Fruit fly (Drosophila melanogaster): ENCODE measurements around the gene gogo.
A peak's percentile ranks its signal among the peaks of the same experiment; 100 is the strongest.

The gogo gene

DNA sequence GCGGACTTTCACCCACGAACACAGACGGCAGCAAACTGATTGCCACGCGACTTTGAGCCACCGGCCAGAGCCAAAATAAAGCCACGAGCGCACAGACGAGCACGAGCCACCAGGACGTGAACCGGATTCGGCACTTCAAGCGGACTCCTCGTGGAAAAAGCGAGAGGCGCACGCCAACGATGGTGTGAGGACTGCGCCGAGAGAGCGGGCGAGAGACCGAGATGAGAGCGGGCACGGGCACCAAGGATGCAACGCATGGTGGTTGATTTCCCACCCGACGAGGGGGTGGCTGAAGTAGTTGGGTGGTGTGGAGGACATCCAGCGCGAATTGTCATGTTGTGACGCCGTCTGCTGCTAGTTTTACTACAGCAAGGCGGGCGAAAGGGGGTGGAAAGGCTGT lies at the start of gene gogo:
Gene gogo, minus strand, starts transcription at position 39 of the 400 bp plus-strand sequence.
- no peak for TF ChIP-seq Sox14 (GFP tag; optimal IDR thresholded peaks at IDR 0.05)
- no peak for TF ChIP-seq ss (GFP tag; optimal IDR thresholded peaks at IDR 0.05)
- peak; percentile 28 for TF ChIP-seq CG7368 (GFP tag; optimal IDR thresholded peaks at IDR 0.05)

DNA sequence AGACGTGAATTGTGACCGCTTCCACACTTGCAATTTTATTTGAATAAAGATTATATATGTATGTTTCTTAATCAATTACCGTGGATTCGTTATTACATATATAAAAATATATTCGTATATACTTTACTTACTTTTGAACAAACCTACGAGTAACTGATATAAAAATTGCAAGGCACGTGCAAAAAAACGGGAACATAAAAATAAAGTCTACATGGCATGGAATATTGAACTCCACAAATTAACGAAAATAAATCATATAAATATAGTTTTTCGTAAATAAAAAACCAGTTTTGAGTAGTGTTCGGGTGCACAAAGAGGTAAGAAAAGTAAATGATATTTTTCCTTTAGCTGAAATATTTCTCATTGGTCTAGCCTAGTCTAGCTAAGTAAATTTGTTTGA lies 47.4 kb upstream of the gogo start, which contains the start of gene Spn77Bc:
Gene Spn77Bc, plus strand, starts transcription at position 301 of the 400 bp plus-strand sequence.
- TF ChIP-seq Blimp-1 (GFP tag; optimal IDR thresholded peaks at IDR 0.05) (no peak), achi (GFP tag; optimal IDR thresholded peaks at IDR 0.05) (no peak), CG6808 (GFP tag; optimal IDR thresholded peaks at IDR 0.05) (no peak), Met (GFP tag; optimal IDR thresholded peaks at IDR 0.05) (no peak), svp (GFP tag) (no peak), CG34406 (GFP tag; optimal IDR thresholded peaks at IDR 0.05) (no peak), CG6792 (GFP tag; optimal IDR thresholded peaks at IDR 0.05) (no peak), CG8632 (GFP tag; optimal IDR thresholded peaks at IDR 0.05) (no peak), CG11762 (GFP tag; optimal IDR thresholded peaks at IDR 0.05; ENCODE audit: insufficient read depth) (no peak), ss (GFP tag; optimal IDR thresholded peaks at IDR 0.05) (no peak), CG15336 (GFP tag; IDR thresholded peaks at IDR 0.05) (no peak), fkh (GFP tag; optimal IDR thresholded peaks at IDR 0.05) (no peak), CG11294 (GFP tag; IDR thresholded peaks at IDR 0.05) (no peak), Smox (GFP tag; optimal IDR thresholded peaks at IDR 0.05) (no peak), cyc (GFP tag; optimal IDR thresholded peaks at IDR 0.05) (no peak), pdm3 (GFP tag; optimal IDR thresholded peaks at IDR 0.05) (no peak), CG4318 (GFP tag; optimal IDR thresholded peaks at IDR 0.05) (no peak), Gug (GFP tag; IDR thresholded peaks at IDR 0.05) (no peak), OdsH (GFP tag; optimal IDR thresholded peaks at IDR 0.05) (no peak), CG6276 (GFP tag; optimal IDR thresholded peaks at IDR 0.05) (no peak)

DNA sequence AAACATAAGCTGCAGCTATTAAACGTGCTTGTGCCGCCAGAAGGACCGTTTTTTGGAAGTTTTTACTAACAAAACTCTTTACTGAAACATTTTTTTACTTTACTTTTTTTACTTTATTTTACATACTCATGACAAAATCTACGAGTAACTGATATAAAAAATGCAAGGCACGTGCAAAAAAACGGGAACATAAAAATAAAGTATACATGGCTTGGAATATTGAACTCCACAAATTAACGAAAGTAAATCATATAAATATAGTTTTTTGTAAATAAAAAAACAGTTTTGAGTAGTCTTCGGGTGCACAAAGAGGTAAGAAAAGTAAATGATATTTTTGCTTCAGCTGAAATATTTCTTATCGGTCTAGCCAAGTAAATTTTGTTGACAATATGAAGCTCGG lies 25.7 kb upstream of the gogo start, which contains the start of gene Spn77Bb:
Gene Spn77Bb, plus strand, starts transcription at position 301 of the 400 bp plus-strand sequence.
- TF ChIP-seq salr (GFP tag; optimal IDR thresholded peaks at IDR 0.05), result no peak
- TF ChIP-seq Smox (GFP tag; optimal IDR thresholded peaks at IDR 0.05), result no peak
- TF ChIP-seq acj6 (GFP tag; optimal IDR thresholded peaks at IDR 0.05), result no peak
- no peak for TF ChIP-seq CG31627 (GFP tag; optimal IDR thresholded peaks at IDR 0.05)
- no peak for TF ChIP-seq CG11902 (GFP tag; optimal IDR thresholded peaks at IDR 0.05)
- no peak for TF ChIP-seq Eip75B (GFP tag; optimal IDR thresholded peaks at IDR 0.05)
- no peak for TF ChIP-seq dac (GFP tag; optimal IDR thresholded peaks at IDR 0.05)
- no peak for TF ChIP-seq CG15336 (GFP tag; IDR thresholded peaks at IDR 0.05)

DNA sequence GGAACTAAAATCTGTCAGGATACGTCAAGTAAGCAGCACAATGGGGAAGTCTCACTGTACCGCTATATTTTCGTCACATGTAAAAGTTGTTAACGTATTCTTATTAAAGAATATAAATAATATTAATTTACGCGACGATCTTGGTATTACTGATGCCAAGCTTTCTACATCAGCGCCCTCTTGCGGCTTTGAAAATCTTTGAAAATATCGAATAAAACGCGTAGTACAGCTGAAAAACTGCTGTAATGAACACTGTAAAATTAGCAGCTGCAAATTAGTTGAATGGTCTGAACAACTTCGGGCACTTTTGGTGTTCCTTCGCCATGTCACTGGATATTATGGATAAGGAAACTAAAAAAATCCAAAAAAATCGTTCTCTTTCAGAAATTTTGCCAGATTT lies 25.1 kb upstream of the gogo start:
- TF ChIP-seq salr (GFP tag; optimal IDR thresholded peaks at IDR 0.05) (no peak), CG11294 (GFP tag; IDR thresholded peaks at IDR 0.05) (no peak), CG31627 (GFP tag; optimal IDR thresholded peaks at IDR 0.05) (no peak), Sox102F (GFP tag; optimal IDR thresholded peaks at IDR 0.05) (no peak), net (GFP tag; optimal IDR thresholded peaks at IDR 0.05) (no peak), Ets21C (GFP tag; optimal IDR thresholded peaks at IDR 0.05) (no peak), Met (GFP tag; optimal IDR thresholded peaks at IDR 0.05) (no peak), CG3032 (tag; optimal IDR thresholded peaks at IDR 0.05) (no peak), fkh (GFP tag; optimal IDR thresholded peaks at IDR 0.05) (no peak), CG6854 (GFP tag; optimal IDR thresholded peaks at IDR 0.05) (no peak)

DNA sequence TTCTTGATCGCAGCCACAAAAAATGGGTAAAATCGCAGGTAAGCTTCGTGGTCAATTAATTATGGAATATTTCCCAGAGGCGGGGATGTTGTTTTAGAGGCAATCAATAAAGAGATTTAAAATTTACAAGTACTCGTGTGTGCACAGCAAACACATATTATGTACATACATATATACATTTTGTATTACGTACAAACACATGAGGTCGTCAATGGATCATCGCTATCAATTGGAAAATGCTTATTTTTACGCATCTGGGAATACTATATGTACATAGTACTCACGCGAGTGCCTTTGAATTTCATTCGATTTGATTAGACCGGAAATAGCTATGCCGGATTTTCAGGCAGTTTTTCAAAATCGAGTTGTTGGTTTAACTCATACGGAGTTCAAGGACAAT lies 22.8 kb upstream of the gogo start:
- TF ChIP-seq svp (GFP tag), result peak; percentile 69
- TF ChIP-seq CG6163 (GFP tag; IDR thresholded peaks at IDR 0.05), result no peak
